Worm (Caenorhabditis elegans): Measurements from ENCODE around the gene txt-13.

Gene txt-13

ce11 chrII:10542654-10543456 lies 27.5 kb upstream of the txt-13 start:
- TF ChIP-seq W03F9.2 (tag; optimal IDR thresholded peaks at IDR 0.05): no peak
- no peak for TF ChIP-seq him-1 (tag; optimal IDR thresholded peaks at IDR 0.05)
- no peak for TF ChIP-seq dao-5 (tag; optimal IDR thresholded peaks at IDR 0.05)

- TF ChIP-seq him-1 (tag; optimal IDR thresholded peaks at IDR 0.05) (peak; percentile 24), dao-5 (tag; optimal IDR thresholded peaks at IDR 0.05) (no peak), W03F9.2 (tag; optimal IDR thresholded peaks at IDR 0.05) (no peak)
Observed at ce11 chrII:10543457-10544137, 26.8 kb upstream of the txt-13 start.

DNA sequence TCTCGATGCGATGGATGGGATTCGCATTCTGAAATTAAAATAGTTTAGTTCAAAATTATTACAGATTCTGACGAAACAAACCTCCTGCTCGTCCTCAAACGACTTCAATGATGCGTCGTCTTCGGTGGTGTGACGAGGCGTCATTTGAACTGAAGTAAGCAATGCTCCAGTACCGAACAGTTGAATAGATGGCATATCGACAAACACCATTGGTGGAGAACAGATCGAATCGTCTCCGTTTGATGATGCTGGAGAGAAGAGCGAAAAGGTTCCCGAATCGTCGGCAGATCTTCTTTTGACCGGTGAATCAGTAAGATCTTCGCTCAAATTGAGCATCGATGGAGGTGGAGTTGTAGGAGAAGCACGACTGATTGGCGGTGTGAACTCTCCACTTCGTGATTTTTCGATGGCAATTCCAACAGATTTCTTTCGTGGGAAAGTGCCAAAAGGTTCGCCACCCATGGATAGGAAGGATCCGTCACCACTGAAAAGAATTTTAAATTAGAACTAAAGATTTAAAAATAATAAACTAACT lies 26.0 kb upstream of the txt-13 start:
- TF ChIP-seq dao-5 (tag; optimal IDR thresholded peaks at IDR 0.05): no peak
- TF ChIP-seq him-1 (tag; optimal IDR thresholded peaks at IDR 0.05): no peak
- TF ChIP-seq W03F9.2 (tag; optimal IDR thresholded peaks at IDR 0.05): peak; percentile 8

- TF ChIP-seq him-1 (tag; optimal IDR thresholded peaks at IDR 0.05): no peak
- no peak for TF ChIP-seq W03F9.2 (tag; optimal IDR thresholded peaks at IDR 0.05)
- TF ChIP-seq dao-5 (tag; optimal IDR thresholded peaks at IDR 0.05): no peak
Observed at ce11 chrII:10545213-10545612, 25.2 kb upstream of the txt-13 start.

- no peak for TF ChIP-seq dao-5 (tag; optimal IDR thresholded peaks at IDR 0.05)
- no peak for TF ChIP-seq him-1 (tag; optimal IDR thresholded peaks at IDR 0.05)
- no peak for TF ChIP-seq W03F9.2 (tag; optimal IDR thresholded peaks at IDR 0.05)
Observed at ce11 chrII:10545924-10546783, 24.2 kb upstream of the txt-13 start.

DNA sequence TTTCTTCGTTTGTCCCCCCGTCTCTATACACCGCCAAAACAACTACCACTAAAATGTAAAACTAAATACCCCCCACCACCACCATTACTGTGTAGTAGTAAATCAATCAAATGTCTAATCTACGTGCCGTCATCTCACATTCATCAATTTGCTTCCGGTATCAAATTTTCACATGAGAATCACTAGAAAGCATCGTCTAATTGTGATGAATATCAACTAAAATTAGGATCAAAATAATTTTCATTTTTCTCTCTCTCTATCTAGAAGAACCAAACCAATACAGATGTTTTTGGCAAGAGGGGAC lies 23.7 kb upstream of the txt-13 start:
- TF ChIP-seq him-1 (tag; optimal IDR thresholded peaks at IDR 0.05) (no peak), dao-5 (tag; optimal IDR thresholded peaks at IDR 0.05) (no peak)

- TF ChIP-seq W03F9.2 (tag; optimal IDR thresholded peaks at IDR 0.05): no peak
- no peak for TF ChIP-seq him-1 (tag; optimal IDR thresholded peaks at IDR 0.05)
- no peak for TF ChIP-seq dao-5 (tag; optimal IDR thresholded peaks at IDR 0.05)
Observed at ce11 chrII:10547311-10547710, 23.1 kb upstream of the txt-13 start.

ce11 chrII:10547803-10548693 lies 22.4 kb upstream of the txt-13 start:
- TF ChIP-seq him-1 (tag; optimal IDR thresholded peaks at IDR 0.05) (no peak), W03F9.2 (tag; optimal IDR thresholded peaks at IDR 0.05) (no peak), dao-5 (tag; optimal IDR thresholded peaks at IDR 0.05) (no peak)

ce11 chrII:10548778-10549671 lies 21.4 kb upstream of the txt-13 start:
- peak; percentile 80 for TF ChIP-seq him-1 (tag; optimal IDR thresholded peaks at IDR 0.05)
- peak; percentile 58 for TF ChIP-seq W03F9.2 (tag; optimal IDR thresholded peaks at IDR 0.05)
- no peak for TF ChIP-seq dao-5 (tag; optimal IDR thresholded peaks at IDR 0.05)

- TF ChIP-seq him-1 (tag; optimal IDR thresholded peaks at IDR 0.05) (no peak), W03F9.2 (tag; optimal IDR thresholded peaks at IDR 0.05) (no peak), dao-5 (tag; optimal IDR thresholded peaks at IDR 0.05) (no peak)
Observed at ce11 chrII:10550173-10550572, 20.2 kb upstream of the txt-13 start.

- TF ChIP-seq dao-5 (tag; optimal IDR thresholded peaks at IDR 0.05): no peak
- no peak for TF ChIP-seq W03F9.2 (tag; optimal IDR thresholded peaks at IDR 0.05)
- no peak for TF ChIP-seq him-1 (tag; optimal IDR thresholded peaks at IDR 0.05)
Observed at ce11 chrII:10550872-10551647, 19.3 kb upstream of the txt-13 start.
